Worm (Caenorhabditis elegans) whole organism, L4 larva: ENCODE results near the gene rps-27.
A peak's percentile ranks its signal among the peaks of the same experiment; 100 is the strongest.

Experiments
- D1046.2 ChIP-seq: fragments of 200-800 bp; sonication (Bioruptor generic); IDR thresholded peaks from 2 replicates; pipeline ENCODE4 v1.3.6; 2022; ENCODE audit warnings: missing genetic modification characterization, missing compliant biosample characterization
- F10B5.3 ChIP-seq: sonication (generic microtip); optimal IDR thresholded peaks from 2 replicates; lab custom pipeline; 2016; ENCODE audit warnings: mild to moderate bottlenecking, missing genetic modification characterization, missing compliant biosample characterization
- Y75B8A.6 ChIP-seq: fragments of 200-800 bp; sonication (Bioruptor generic); IDR thresholded peaks from 2 replicates; pipeline ENCODE4 v1.3.6; 2022; ENCODE audit warnings: missing genetic modification reagents, missing genetic modification characterization, missing compliant biosample characterization
- daf-16 ChIP-seq, 3 experiments: sonication (generic microtip); optimal IDR thresholded peaks; 2 replicates each; lab custom pipeline; 2016 to 2017; ENCODE audit warnings: missing genetic modification characterization in 3 of 3, missing genetic modification reagents in 3 of 3, mild to moderate bottlenecking in 2 of 3, missing compliant biosample characterization in 2 of 3, missing biosample characterization in 1 of 3, moderate library complexity in 1 of 3
- daf-8 ChIP-seq: fragments of 200-800 bp; sonication (Bioruptor generic); IDR thresholded peaks from 2 replicates; pipeline ENCODE4 v1.3.6; 2022; ENCODE audit warnings: missing genetic modification characterization, missing compliant biosample characterization
- lim-7 ChIP-seq: fragments of 200-800 bp; sonication (Bioruptor generic); IDR thresholded peaks from 2 replicates; pipeline ENCODE4 v1.3.6; 2022; ENCODE audit warnings: missing genetic modification characterization, missing compliant biosample characterization
- lin-1 ChIP-seq: fragments of 200-800 bp; sonication (Bioruptor generic); IDR thresholded peaks from 2 replicates; pipeline ENCODE4 v1.3.6; 2022; ENCODE audit warnings: missing genetic modification reagents, missing genetic modification characterization, missing compliant biosample characterization
- nhr-237 ChIP-seq: sonication (generic microtip); optimal IDR thresholded peaks from 2 replicates; lab custom pipeline; 2017; ENCODE audit warnings: missing biosample characterization, missing genetic modification characterization
- nhr-28 ChIP-seq: fragments of 150-350 bp; optimal IDR thresholded peaks from 2 replicates; lab custom pipeline; 2014; ENCODE audit warnings: missing biosample characterization, missing genetic modification characterization
- rbr-2 ChIP-seq: sonication (generic microtip); optimal IDR thresholded peaks from 2 replicates; lab custom pipeline; 2016; ENCODE audit warnings: missing genotype, missing genetic modification characterization, missing compliant biosample characterization
- spr-3 ChIP-seq: fragments of 200-800 bp; sonication (Bioruptor generic); optimal IDR thresholded peaks from 2 replicates; lab custom pipeline; 2018; ENCODE audit warnings: mild to moderate bottlenecking, missing genetic modification characterization, missing compliant biosample characterization

rps-27 gene

DNA sequence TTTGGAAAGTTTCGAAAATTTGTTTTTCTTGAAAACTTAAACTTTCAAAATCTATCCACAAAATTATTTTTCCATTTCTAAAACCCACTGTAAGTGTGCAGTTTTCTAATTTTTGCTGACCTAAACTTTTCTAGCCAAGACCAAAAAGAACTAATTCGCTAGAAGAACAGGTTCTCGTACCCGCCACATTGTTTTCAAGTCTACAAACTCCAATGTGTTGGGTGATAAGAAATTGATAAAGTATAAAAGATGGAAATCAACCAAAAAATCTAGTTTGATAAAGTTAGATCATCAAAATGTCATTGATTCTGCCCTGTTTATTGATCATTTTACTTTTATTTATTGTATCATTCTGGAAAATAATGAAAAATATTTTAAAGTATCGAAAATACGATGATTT lies 44.9 kb downstream of the rps-27 start, which contains the start of gene cyp-29A3:
Gene cyp-29A3 (plus strand): TSS at position 269 of the 400 bp plus-strand sequence.
- no peak for TF ChIP-seq D1046.2 (GFP tag; lab: Robert Waterston, UW)
- TF ChIP-seq nhr-28, result peak; percentile 94
- TF ChIP-seq daf-16 (GFP tag; optimal IDR thresholded peaks at IDR 0.05; lab: Kevin White, UChicago), result no peak
- peak; percentile 48 for TF ChIP-seq daf-16 (tag; optimal IDR thresholded peaks at IDR 0.05; lab: Kevin White, UChicago)

- TF ChIP-seq Y75B8A.6 (GFP tag; lab: Robert Waterston, UW) (no peak), lim-7 (no peak), spr-3 (GFP tag; lab: Kevin White, UChicago) (no peak), nhr-237 (tag; lab: Kevin White, UChicago) (no peak), rbr-2 (tag; lab: Kevin White, UChicago) (no peak), nhr-28 (no peak), lin-1 (no peak), D1046.2 (GFP tag; lab: Robert Waterston, UW) (no peak), daf-8 (GFP tag; lab: Robert Waterston, UW) (no peak), F10B5.3 (tag; lab: Kevin White, UChicago) (no peak)
- TF ChIP-seq, all 104 proteins: peak for 0
Measured at ce11 chrV:55946-56345, 47.9 kb downstream of the rps-27 start, which contains the start of gene srt-52. Gene srt-52 (minus strand): TSS chrV:56046.
